Worm (Caenorhabditis elegans) whole organism, mixed stage, embryonic: ENCODE measurements around the gene best-21.

Experiments used
- elt-3 ChIP-seq: fragments of 150-350 bp; optimal IDR thresholded peaks from 2 replicates; lab custom pipeline; 2014; ENCODE audit warnings: missing biosample characterization, missing genetic modification characterization
- lin-13 ChIP-seq: fragments of 150-350 bp; optimal IDR thresholded peaks from 2 replicates; lab custom pipeline; 2014; ENCODE audit warnings: missing biosample characterization, missing genetic modification characterization
- lsy-2 ChIP-seq: fragments of 150-350 bp; optimal IDR thresholded peaks from 2 replicates; lab custom pipeline; 2014; ENCODE audit warnings: missing biosample characterization, missing genetic modification characterization
- nhr-237 ChIP-seq: fragments of 150-350 bp; optimal IDR thresholded peaks from 2 replicates; lab custom pipeline; 2014; ENCODE audit warnings: missing biosample characterization, missing genetic modification characterization
- unc-62 ChIP-seq: fragments of 150-350 bp; optimal IDR thresholded peaks from 2 replicates; lab custom pipeline; 2014; ENCODE audit warnings: missing biosample characterization, missing genetic modification reagents, missing genetic modification characterization
- zip-8 ChIP-seq: fragments of 150-350 bp; optimal IDR thresholded peaks from 2 replicates; lab custom pipeline; 2014; ENCODE audit warnings: missing biosample characterization, missing genetic modification characterization
- ztf-11 ChIP-seq: fragments of 150-350 bp; optimal IDR thresholded peaks from 2 replicates; lab custom pipeline; 2014; ENCODE audit warnings: missing biosample characterization, missing genetic modification characterization

DNA sequence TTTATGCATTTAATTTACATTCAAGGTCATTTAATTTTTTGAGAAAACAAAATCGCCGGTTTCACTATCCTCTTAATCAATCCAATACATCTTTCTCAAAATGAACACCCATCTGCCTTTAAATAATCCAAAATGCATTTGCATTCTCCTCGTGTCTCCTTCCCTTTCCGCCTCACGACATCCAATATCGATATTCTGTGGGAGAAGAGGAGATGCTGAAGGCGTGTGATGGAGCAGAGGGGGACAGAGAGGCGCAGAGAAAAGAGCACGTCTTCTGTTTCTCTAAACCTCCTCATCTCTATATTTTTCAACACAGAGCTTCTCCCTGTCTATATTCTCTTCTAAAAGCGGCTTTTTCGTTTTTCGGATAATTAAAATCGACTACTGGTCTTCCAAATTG, 42.7 kb upstream of the best-21 start, which contains the start of gene Y73F8A.5:
- TF ChIP-seq lsy-2 (tag; lab: Kevin White, UChicago) (no peak), elt-3 (tag; lab: Kevin White, UChicago) (no peak), lin-13 (tag; lab: Kevin White, UChicago) (no peak), zip-8 (tag; lab: Kevin White, UChicago) (no peak), ztf-11 (tag; lab: Kevin White, UChicago) (no peak), unc-62 (no peak), nhr-237 (tag; lab: Kevin White, UChicago) (no peak)
